Fruit fly (Drosophila melanogaster): ENCODE measurements around the gene eRF1.
A peak's percentile ranks its signal among the peaks of the same experiment; 100 is the strongest.

Gene eRF1

DNA sequence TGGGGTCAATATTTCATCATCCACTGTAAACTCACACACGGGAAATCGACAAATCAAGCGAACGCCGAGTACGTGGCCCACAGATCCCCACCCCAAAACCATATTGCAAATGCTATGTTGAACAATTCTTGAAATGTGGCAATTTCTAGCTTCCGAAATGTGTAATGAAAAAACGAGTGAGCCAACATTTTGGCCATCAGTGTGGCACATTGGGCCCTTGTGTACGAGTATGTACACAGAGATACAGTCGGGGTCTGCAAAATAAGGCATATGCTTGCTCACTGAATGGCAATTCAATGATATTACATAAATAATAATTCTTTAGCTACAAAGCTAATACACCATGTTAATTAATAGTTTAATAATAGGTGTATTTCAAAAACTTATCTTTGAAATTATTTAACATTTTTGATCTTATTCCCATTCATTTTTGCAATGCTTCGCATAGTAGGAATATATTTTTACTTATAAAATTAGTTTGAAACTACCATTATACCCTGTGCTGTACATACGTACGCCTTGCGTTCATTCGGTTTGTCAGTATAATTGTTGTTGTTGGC is 51.5 kb downstream of the eRF1 start (continued):
- TF ChIP-seq CG14050 (GFP tag; IDR thresholded peaks at IDR 0.05) (peak; percentile 76), Dll (GFP tag; IDR thresholded peaks at IDR 0.05; ENCODE audit: partially characterized antibody) (no peak), CG34224 (GFP tag; IDR thresholded peaks at IDR 0.05; ENCODE audit: partially characterized antibody) (no peak), Chrac-16 (GFP tag; optimal IDR thresholded peaks at IDR 0.05) (peak; percentile 84), knrl (GFP tag; IDR thresholded peaks at IDR 0.05; ENCODE audit: partially characterized antibody) (peak; percentile 14; the same call in 1 of the 3 replicates), CG1024 (GFP tag; IDR thresholded peaks at IDR 0.05) (0 out of 2 replicates have a peak, but pooled peaks have one; percentile 50), CG15479 (GFP tag; optimal IDR thresholded peaks at IDR 0.05) (peak; percentile 7), zf30C (GFP tag; optimal IDR thresholded peaks at IDR 0.05) (no peak), Bdp1 (GFP tag; optimal IDR thresholded peaks at IDR 0.05) (peak; percentile 68), nom (GFP tag; optimal IDR thresholded peaks at IDR 0.05) (peak; percentile 78), grau (tag; optimal IDR thresholded peaks at IDR 0.05) (peak; percentile 92), da (GFP tag; optimal IDR thresholded peaks at IDR 0.05) (peak; percentile 56), CG6175 (GFP tag; IDR thresholded peaks at IDR 0.05) (0 out of 3 replicates have a peak, but pooled peaks have one; percentile 41), ab (GFP tag; optimal IDR thresholded peaks at IDR 0.05) (peak; percentile 82), Taf1 (GFP tag; IDR thresholded peaks at IDR 0.05) (peak; percentile 67; the same call in 1 of the 2 replicates), CHES-1-like (GFP tag; optimal IDR thresholded peaks at IDR 0.05) (peak; percentile 71), chn (GFP tag; optimal IDR thresholded peaks at IDR 0.05) (peak; percentile 78), dati (GFP tag; IDR thresholded peaks at IDR 0.05) (no peak; the same call in 1 of the 2 replicates), unpg (GFP tag; optimal IDR thresholded peaks at IDR 0.05) (peak; percentile 88), CG5180 (GFP tag; optimal IDR thresholded peaks at IDR 0.05) (peak; percentile 80), CG1792 (GFP tag; optimal IDR thresholded peaks at IDR 0.05) (peak; percentile 32), Ets65A (GFP tag) (peak; percentile 92), sens (GFP tag) (peak; percentile 95), CG16779 (GFP tag; IDR thresholded peaks at IDR 0.05) (peak; percentile 66), CG4404 (GFP tag; IDR thresholded peaks at IDR 0.05) (peak; percentile 67), CG17385 (GFP tag; optimal IDR thresholded peaks at IDR 0.05) (peak; percentile 85), CG5245 (GFP tag; optimal IDR thresholded peaks at IDR 0.05) (peak; percentile 72), bab2 (GFP tag; optimal IDR thresholded peaks at IDR 0.05) (peak; percentile 80), jumu (GFP tag; optimal IDR thresholded peaks at IDR 0.05) (peak; percentile 52), her (GFP tag; optimal IDR thresholded peaks at IDR 0.05) (peak; percentile 77), chif (GFP tag; optimal IDR thresholded peaks at IDR 0.05) (peak; percentile 36 to 66), CG31441 (GFP tag; IDR thresholded peaks at IDR 0.05) (peak; percentile 93), Hr39 (optimal IDR thresholded peaks at IDR 0.05) (no peak), az2 (GFP tag; optimal IDR thresholded peaks at IDR 0.05) (peak; percentile 89), CG7556 (GFP tag; optimal IDR thresholded peaks at IDR 0.05) (peak; percentile 89), nmo (GFP tag; optimal IDR thresholded peaks at IDR 0.05) (peak; percentile 92), prd (optimal IDR thresholded peaks at IDR 0.05) (no peak), prd (GFP tag; IDR thresholded peaks at IDR 0.05) (peak; percentile 88), CG11247 (GFP tag; IDR thresholded peaks at IDR 0.05) (peak; percentile 77), CG3995 (GFP tag; optimal IDR thresholded peaks at IDR 0.05) (peak; percentile 55), zfh2 (GFP tag; optimal IDR thresholded peaks at IDR 0.05) (peak; percentile 85), Rx (GFP tag; IDR thresholded peaks at IDR 0.05) (no peak; the same call in none of the 2 replicates), CG1602 (GFP tag; optimal IDR thresholded peaks at IDR 0.05) (peak; percentile 81), tll (GFP tag; optimal IDR thresholded peaks at IDR 0.05) (no peak), vvl (GFP tag; IDR thresholded peaks at IDR 0.05) (peak; percentile 90), CG14965 (GFP tag; optimal IDR thresholded peaks at IDR 0.05; ENCODE audit: borderline replicate concordance) (peak; percentile 45), CG17328 (GFP tag; IDR thresholded peaks at IDR 0.05) (peak; percentile 58), GATAe (GFP tag; conservative IDR thresholded peaks at IDR 0.05) (peak; percentile 57; the same call in 1 of the 2 replicates), CG12942 (GFP tag; optimal IDR thresholded peaks at IDR 0.05) (peak; percentile 74), HLH4C (GFP tag; IDR thresholded peaks at IDR 0.05; ENCODE audit: partially characterized antibody) (no peak), CG7928 (GFP tag; optimal IDR thresholded peaks at IDR 0.05) (peak; percentile 26)

All from whole organism, embryonic.